Fruit fly (Drosophila melanogaster) whole organism, prepupa: ENCODE data around the gene Taf4.

Source experiments
- CG10631 ChIP-seq: fragments of 200-800 bp; sonication (Bioruptor generic); optimal IDR thresholded peaks from 2 replicates; lab custom pipeline; 2016; ENCODE audit warnings: missing biosample characterization, missing genetic modification characterization
- CG15336 ChIP-seq: fragments of 200-800 bp; sonication (Bioruptor generic); IDR thresholded peaks from 2 replicates; pipeline ENCODE4 v1.3.6; 2022; ENCODE audit warnings: missing biosample characterization, missing genetic modification characterization
- CG1621 ChIP-seq: fragments of 200-800 bp; sonication (Bioruptor generic); optimal IDR thresholded peaks from 3 replicates; lab custom pipeline; 2018; ENCODE audit warnings: missing biosample characterization, mild to moderate bottlenecking, missing genetic modification characterization
- CG16779 ChIP-seq: fragments of 200-800 bp; sonication (Bioruptor generic); optimal IDR thresholded peaks from 3 replicates; lab custom pipeline; 2017; ENCODE audit warnings: missing biosample characterization, mild to moderate bottlenecking, missing genetic modification characterization
- CG3032 ChIP-seq: fragments of 200-800 bp; optimal IDR thresholded peaks from 2 replicates; lab custom pipeline; 2019; ENCODE audit warnings: missing biosample characterization, mild to moderate bottlenecking, missing genetic modification characterization, moderate library complexity
- CG31627 ChIP-seq: fragments of 200-800 bp; sonication (Bioruptor generic); optimal IDR thresholded peaks from 3 replicates; lab custom pipeline; 2016; ENCODE audit warnings: missing biosample characterization, missing genetic modification characterization
- CG32006 ChIP-seq: fragments of 200-800 bp; sonication (Bioruptor generic); optimal IDR thresholded peaks from 3 replicates; lab custom pipeline; 2017; ENCODE audit warnings: missing biosample characterization, mild to moderate bottlenecking, missing genetic modification characterization
- CG34406 ChIP-seq: fragments of 200-800 bp; sonication (Bioruptor generic); optimal IDR thresholded peaks from 3 replicates; lab custom pipeline; 2016; ENCODE audit warnings: missing biosample characterization, missing genetic modification characterization
- CG4318 ChIP-seq: fragments of 200-800 bp; sonication (Bioruptor generic); optimal IDR thresholded peaks from 3 replicates; lab custom pipeline; 2017; ENCODE audit warnings: missing biosample characterization, mild to moderate bottlenecking, missing genetic modification characterization
- CG6163 ChIP-seq: fragments of 200-800 bp; sonication (Bioruptor generic); IDR thresholded peaks from 3 replicates; pipeline ENCODE4 v1.3.6; 2022; ENCODE audit warnings: missing biosample characterization, missing genetic modification characterization
- CG6276 ChIP-seq: fragments of 200-800 bp; sonication (Bioruptor generic); optimal IDR thresholded peaks from 2 replicates; lab custom pipeline; 2017; ENCODE audit warnings: missing biosample characterization, mild to moderate bottlenecking, missing genetic modification characterization
- CG6808 ChIP-seq: fragments of 200-800 bp; sonication (Bioruptor generic); optimal IDR thresholded peaks from 3 replicates; lab custom pipeline; 2017; ENCODE audit warnings: missing biosample characterization, missing genetic modification characterization, mild to moderate bottlenecking, moderate library complexity, missing genetic modification reagents
- CG7368 ChIP-seq: fragments of 200-800 bp; sonication (Bioruptor generic); optimal IDR thresholded peaks from 3 replicates; lab custom pipeline; 2016; ENCODE audit warnings: missing biosample characterization, missing genetic modification characterization
- CG8119 ChIP-seq: fragments of 200-800 bp; sonication (Bioruptor generic); IDR thresholded peaks from 3 replicates; pipeline ENCODE4 v1.3.6; 2022; ENCODE audit warnings: missing biosample characterization, missing genetic modification characterization
- CG8319 ChIP-seq: fragments of 200-800 bp; sonication (Bioruptor generic); optimal IDR thresholded peaks from 3 replicates; lab custom pipeline; 2016; ENCODE audit warnings: missing biosample characterization, missing genetic modification characterization
- CG8632 ChIP-seq: fragments of 200-800 bp; sonication (Bioruptor generic); optimal IDR thresholded peaks from 3 replicates; lab custom pipeline; 2016; ENCODE audit warnings: missing biosample characterization, missing genetic modification characterization
- Eip78C ChIP-seq: fragments of 200-800 bp; sonication (Bioruptor generic); peaks from one replicate; lab custom pipeline; 2016; ENCODE audit warnings: missing biosample characterization, missing genetic modification characterization
- Ets96B ChIP-seq: fragments of 200-800 bp; optimal IDR thresholded peaks from 2 replicates; lab custom pipeline; 2019; ENCODE audit warnings: missing biosample characterization, mild to moderate bottlenecking, missing genetic modification characterization, moderate library complexity
- Gug ChIP-seq: fragments of 200-800 bp; sonication (Bioruptor generic); IDR thresholded peaks from 2 replicates; pipeline ENCODE4 v1.3.6; 2022; ENCODE audit warnings: missing biosample characterization, missing genetic modification characterization
- Hr38 ChIP-seq: sonication (Bioruptor generic); optimal IDR thresholded peaks from 2 replicates; lab custom pipeline; 2016; ENCODE audit warnings: missing biosample characterization, missing genetic modification characterization
- Hr39 ChIP-seq: fragments of 200-800 bp; sonication (Bioruptor generic); optimal IDR thresholded peaks from 2 replicates; lab custom pipeline; 2016; ENCODE audit warnings: missing biosample characterization, missing genetic modification characterization
- Hr4 ChIP-seq: fragments of 200-800 bp; sonication (Bioruptor generic); optimal IDR thresholded peaks from 3 replicates; lab custom pipeline; 2016; ENCODE audit warnings: missing biosample characterization, missing genetic modification characterization
- Lpt ChIP-seq: fragments of 200-800 bp; sonication (Bioruptor generic); optimal IDR thresholded peaks from 3 replicates; lab custom pipeline; 2016; ENCODE audit warnings: missing biosample characterization, missing genetic modification characterization
- Met ChIP-seq: fragments of 200-800 bp; sonication (Bioruptor generic); optimal IDR thresholded peaks from 3 replicates; lab custom pipeline; 2016; ENCODE audit warnings: missing biosample characterization, missing genetic modification characterization
- Smox ChIP-seq: fragments of 200-800 bp; sonication (Bioruptor generic); optimal IDR thresholded peaks from 3 replicates; lab custom pipeline; 2016; ENCODE audit warnings: missing biosample characterization, missing genetic modification characterization
- Sox102F ChIP-seq: fragments of 200-800 bp; sonication (Bioruptor generic); optimal IDR thresholded peaks from 2 replicates; lab custom pipeline; 2016; ENCODE audit warnings: missing biosample characterization, mild to moderate bottlenecking, missing genetic modification characterization
- Sox14 ChIP-seq: fragments of 200-800 bp; sonication (Bioruptor generic); optimal IDR thresholded peaks from 3 replicates; lab custom pipeline; 2016; ENCODE audit warnings: missing biosample characterization, missing genetic modification characterization
- Sox15 ChIP-seq: fragments of 200-800 bp; sonication (Bioruptor generic); optimal IDR thresholded peaks from 3 replicates; lab custom pipeline; 2016; ENCODE audit warnings: missing biosample characterization, missing genetic modification characterization
- acj6 ChIP-seq: fragments of 200-800 bp; sonication (Bioruptor generic); optimal IDR thresholded peaks from 3 replicates; lab custom pipeline; 2016; ENCODE audit warnings: missing biosample characterization, missing genetic modification characterization
- dac ChIP-seq: fragments of 200-800 bp; sonication (Bioruptor generic); optimal IDR thresholded peaks from 2 replicates; lab custom pipeline; 2017; ENCODE audit warnings: missing biosample characterization, mild to moderate bottlenecking, missing genetic modification characterization
- dsx ChIP-seq: fragments of 200-800 bp; optimal IDR thresholded peaks from 3 replicates; lab custom pipeline; 2019; ENCODE audit warnings: missing biosample characterization, mild to moderate bottlenecking, missing genetic modification characterization, moderate library complexity; ENCODE audit not compliant: poor library complexity, severe bottlenecking
- esn ChIP-seq: fragments of 200-800 bp; sonication (Bioruptor generic); optimal IDR thresholded peaks from 2 replicates; lab custom pipeline; 2016; ENCODE audit warnings: missing biosample characterization, mild to moderate bottlenecking, missing genetic modification characterization, moderate library complexity
- fd59A ChIP-seq: fragments of 200-800 bp; sonication (Bioruptor generic); optimal IDR thresholded peaks from 2 replicates; lab custom pipeline; 2017; ENCODE audit warnings: missing biosample characterization, mild to moderate bottlenecking, missing genetic modification characterization, missing genetic modification reagents
- lz ChIP-seq: fragments of 200-800 bp; sonication (Bioruptor generic); optimal IDR thresholded peaks from 3 replicates; lab custom pipeline; 2016; ENCODE audit warnings: missing biosample characterization, missing genetic modification characterization
- net ChIP-seq: fragments of 200-800 bp; sonication (Bioruptor generic); optimal IDR thresholded peaks from 3 replicates; lab custom pipeline; 2016; ENCODE audit warnings: missing biosample characterization, missing genetic modification characterization
- pdm3 ChIP-seq: fragments of 200-800 bp; sonication (Bioruptor generic); optimal IDR thresholded peaks from 3 replicates; lab custom pipeline; 2016; ENCODE audit warnings: missing biosample characterization, missing genetic modification characterization
- salr ChIP-seq, 2 experiments: fragments of 200-800 bp; sonication (Bioruptor generic); optimal IDR thresholded peaks; 3 replicates each; lab custom pipeline; 2016 to 2018; ENCODE audit warnings: missing biosample characterization in 2 of 2, missing genetic modification characterization in 2 of 2, mild to moderate bottlenecking in 1 of 2
- spab ChIP-seq: fragments of 200-800 bp; sonication (Bioruptor generic); optimal IDR thresholded peaks from 2 replicates; lab custom pipeline; 2017; ENCODE audit warnings: missing biosample characterization, mild to moderate bottlenecking, missing genetic modification characterization, missing genetic modification reagents
- vri ChIP-seq: fragments of 200-800 bp; sonication (Bioruptor generic); optimal IDR thresholded peaks from 3 replicates; lab custom pipeline; 2016; ENCODE audit warnings: missing biosample characterization, mild to moderate bottlenecking, missing genetic modification characterization

The Taf4 gene

DNA sequence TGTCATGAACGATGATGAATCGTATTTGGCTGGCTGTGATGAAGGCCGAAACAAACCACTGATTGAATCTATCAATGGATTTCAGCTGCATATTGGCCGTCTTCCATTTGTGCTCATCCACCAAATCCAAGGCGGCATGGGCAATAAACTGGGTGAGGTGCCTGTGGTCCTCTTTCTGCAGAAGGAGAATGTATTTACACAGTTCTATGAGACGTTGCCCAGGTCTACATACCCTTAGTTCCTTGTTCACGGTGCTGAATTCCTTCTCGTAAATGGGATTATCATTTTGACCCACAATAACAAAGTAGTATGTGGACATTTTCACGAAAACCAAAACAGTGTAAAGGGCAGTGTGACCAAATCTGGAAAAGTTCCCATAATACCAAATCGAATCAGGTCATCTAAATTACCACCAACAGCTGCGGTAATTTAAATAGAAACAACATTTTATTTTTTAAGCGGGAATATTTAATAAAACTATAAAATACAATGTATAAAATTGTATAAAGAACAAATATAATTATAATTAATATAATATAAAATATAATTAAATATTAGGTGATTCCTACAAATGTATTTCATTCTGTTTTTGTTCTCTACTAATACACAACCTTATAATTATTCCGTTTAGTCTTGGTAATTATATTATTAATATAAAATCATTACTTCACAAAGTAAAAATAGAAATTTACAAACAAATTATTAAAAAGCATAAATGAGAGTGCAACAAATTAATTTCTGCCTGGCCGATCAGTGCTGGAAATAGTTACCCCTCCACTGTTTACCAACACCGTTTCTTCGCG is 18.5 kb downstream of the Taf4 start, which contains the start of the genes Trs20 and elg1 (continued):
- TF ChIP-seq CG6163 (GFP tag; lab: Robert Waterston, UW) (no peak), CG34406 (GFP tag; lab: Kevin White, UChicago) (peak; percentile 56), CG7368 (GFP tag; lab: Kevin White, UChicago) (no peak), CG32006 (GFP tag; lab: Kevin White, UChicago) (no peak), lz (peak; percentile 38), vri (GFP tag; lab: Kevin White, UChicago) (no peak), Hr39 (GFP tag; lab: Kevin White, UChicago) (no peak), esn (GFP tag; lab: Kevin White, UChicago) (peak; percentile 58), CG8632 (GFP tag; lab: Kevin White, UChicago) (peak; percentile 34), CG6808 (GFP tag; lab: Kevin White, UChicago) (no peak), Met (GFP tag; lab: Kevin White, UChicago) (no peak), CG8319 (GFP tag; lab: Kevin White, UChicago) (peak; percentile 37), dsx (GFP tag; lab: Kevin White, UChicago) (peak; percentile 88)

DNA sequence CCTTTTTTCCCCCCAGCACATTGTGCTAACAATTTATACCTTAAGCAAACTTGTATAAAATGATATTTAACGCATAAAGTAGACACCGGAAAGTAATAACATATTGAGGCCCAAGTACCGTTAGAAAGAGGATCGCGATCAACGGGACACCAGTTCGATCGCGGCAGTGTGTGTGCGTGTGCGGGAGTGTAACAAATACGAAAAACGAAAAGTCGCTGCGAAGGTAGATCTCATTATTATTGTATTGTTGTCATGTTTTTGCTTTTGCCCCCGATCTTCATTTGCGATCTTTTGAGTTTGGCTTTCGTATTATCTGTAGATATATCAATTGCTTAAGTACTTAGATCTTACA is 19.0 kb downstream of the Taf4 start:
- TF ChIP-seq Lpt (GFP tag; lab: Kevin White, UChicago): no peak
- no peak for TF ChIP-seq Hr38 (GFP tag; lab: Kevin White, UChicago)
- TF ChIP-seq CG8119 (GFP tag; lab: Robert Waterston, UW): no peak
- TF ChIP-seq CG4318 (GFP tag; lab: Kevin White, UChicago): no peak
- TF ChIP-seq CG6808 (GFP tag; lab: Kevin White, UChicago): no peak
- TF ChIP-seq CG1621 (tag; lab: Kevin White, UChicago): no peak
- no peak for TF ChIP-seq Eip78C (GFP tag; lab: Kevin White, UChicago)
- TF ChIP-seq CG10631 (GFP tag; lab: Kevin White, UChicago): no peak
- no peak for TF ChIP-seq Met (GFP tag; lab: Kevin White, UChicago)
- no peak for TF ChIP-seq CG16779 (tag; lab: Kevin White, UChicago)
- TF ChIP-seq lz: no peak
- no peak for TF ChIP-seq Gug (GFP tag; lab: Robert Waterston, UW)
- no peak for TF ChIP-seq CG34406 (GFP tag; lab: Kevin White, UChicago)
- no peak for TF ChIP-seq fd59A (GFP tag; lab: Kevin White, UChicago)

DNA sequence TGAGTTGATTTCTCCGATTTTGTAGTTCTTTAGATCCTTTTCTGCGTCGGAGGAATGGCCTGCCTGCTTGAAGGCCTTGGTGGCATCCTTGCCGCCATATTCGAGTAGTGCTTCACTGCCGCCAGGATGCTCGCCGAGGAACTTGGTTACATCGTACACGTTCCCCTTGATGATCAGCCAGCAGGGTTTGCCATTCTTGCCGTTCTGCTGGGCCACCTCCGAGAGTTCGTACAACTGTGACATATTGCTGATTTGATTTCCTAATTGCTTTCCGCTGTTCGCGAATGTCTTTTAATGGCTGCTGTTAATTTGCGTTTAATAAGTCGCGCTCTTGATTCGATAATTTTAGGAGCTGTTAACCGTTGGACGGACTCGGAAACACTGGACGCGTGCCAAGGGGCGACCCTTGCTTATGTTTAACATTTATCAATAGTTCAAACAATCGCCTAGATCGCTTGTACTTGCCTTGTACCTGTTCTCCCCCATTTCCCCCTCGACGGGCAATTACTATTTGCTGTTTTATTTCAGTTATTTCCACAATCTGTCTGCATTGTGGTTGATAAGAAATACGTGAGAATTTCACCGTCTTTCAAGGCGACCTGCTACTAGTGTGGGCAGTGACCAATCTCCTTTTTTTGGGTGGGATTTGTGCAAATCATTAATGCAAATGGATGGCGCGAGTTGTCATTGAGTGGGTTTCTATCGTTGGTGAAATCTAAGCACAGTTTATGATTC is 24.0 kb downstream of the Taf4 start:
- no peak for TF ChIP-seq Sox15 (GFP tag; lab: Kevin White, UChicago)
- TF ChIP-seq Ets96B (tag; lab: Kevin White, UChicago): no peak

DNA sequence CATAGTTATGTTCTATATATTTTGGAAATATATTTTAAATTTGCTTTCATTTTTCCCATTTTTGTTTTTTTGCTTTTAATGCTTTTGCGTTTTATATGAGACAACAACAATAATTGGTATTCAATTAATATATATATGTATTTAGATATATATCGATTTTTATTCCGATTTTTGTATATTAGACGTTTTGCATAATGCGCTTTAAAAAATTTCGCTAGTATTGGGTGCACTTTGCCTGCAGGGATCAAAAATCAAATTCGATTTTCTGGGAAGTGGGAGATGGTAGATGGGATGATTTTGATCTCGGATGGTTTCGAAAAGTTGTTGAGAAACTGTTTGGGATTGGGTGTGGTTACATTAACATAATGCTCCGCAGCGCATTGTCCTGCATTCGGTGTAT is 24.8 kb downstream of the Taf4 start, which contains the start of gene CG5157:
TSS of gene CG5157 (minus strand) at position 101 of the 400 bp plus-strand sequence.
- TF ChIP-seq CG15336 (GFP tag; lab: Robert Waterston, UW): no peak
- no peak for TF ChIP-seq Hr4 (GFP tag; lab: Kevin White, UChicago)
- no peak for TF ChIP-seq net (GFP tag; lab: Kevin White, UChicago)
- TF ChIP-seq CG1621 (tag; lab: Kevin White, UChicago): no peak
- no peak for TF ChIP-seq CG31627
- TF ChIP-seq dac: no peak
- TF ChIP-seq Sox14 (GFP tag; lab: Kevin White, UChicago): no peak
- no peak for TF ChIP-seq spab (GFP tag; lab: Kevin White, UChicago)
- TF ChIP-seq Ets96B (tag; lab: Kevin White, UChicago): no peak
- no peak for TF ChIP-seq Eip78C (GFP tag; lab: Kevin White, UChicago)
- no peak for TF ChIP-seq CG6276 (GFP tag; lab: Kevin White, UChicago)
- no peak for TF ChIP-seq vri (GFP tag; lab: Kevin White, UChicago)
- no peak for TF ChIP-seq Gug (GFP tag; lab: Robert Waterston, UW)
- TF ChIP-seq Sox102F (GFP tag; lab: Kevin White, UChicago): no peak
- TF ChIP-seq Smox: no peak
- TF ChIP-seq CG3032 (tag; lab: Kevin White, UChicago): no peak
- TF ChIP-seq acj6 (GFP tag; lab: Kevin White, UChicago): no peak
- no peak for TF ChIP-seq salr (GFP tag; optimal IDR thresholded peaks at IDR 0.05; lab: Kevin White, UChicago)
- TF ChIP-seq pdm3 (GFP tag; lab: Kevin White, UChicago): no peak
- TF ChIP-seq dsx (GFP tag; lab: Kevin White, UChicago): no peak
